Fruit fly (Drosophila melanogaster): ENCODE measurements around the gene Coq4.

The Coq4 gene

dm6 chr3L:17415967-17416749 lies 17.3 kb downstream of the Coq4 start (continued):
- no peak for TF ChIP-seq scrt (GFP tag; optimal IDR thresholded peaks at IDR 0.05)
- TF ChIP-seq pros (GFP tag; optimal IDR thresholded peaks at IDR 0.05) = peak; percentile 80
- TF ChIP-seq maf-S (GFP tag; optimal IDR thresholded peaks at IDR 0.05) = peak; percentile 42
- TF ChIP-seq CG3847 (GFP tag; IDR thresholded peaks at IDR 0.05) = no peak
- TF ChIP-seq CG11696 (GFP tag; IDR thresholded peaks at IDR 0.05) = no peak
- no peak for TF ChIP-seq Aef1 (GFP tag; IDR thresholded peaks at IDR 0.05)
- TF ChIP-seq Neu2 (GFP tag; optimal IDR thresholded peaks at IDR 0.05; ENCODE audit: borderline replicate concordance) = peak; percentile 55
- peak; percentile 83 for TF ChIP-seq CG10979 (tag; optimal IDR thresholded peaks at IDR 0.05)
- TF ChIP-seq CG1024 (GFP tag; IDR thresholded peaks at IDR 0.05) = no peak
- peak; percentile 34 for TF ChIP-seq CG2678 (tag; optimal IDR thresholded peaks at IDR 0.05)
- no peak for TF ChIP-seq CG1647 (GFP tag; optimal IDR thresholded peaks at IDR 0.05)
- peak; percentile 29 for TF ChIP-seq Xbp1 (GFP tag; optimal IDR thresholded peaks at IDR 0.05)
- peak; percentile 46 for TF ChIP-seq pnt (GFP tag; optimal IDR thresholded peaks at IDR 0.05)
- peak; percentile 63 for TF ChIP-seq dm (GFP tag; optimal IDR thresholded peaks at IDR 0.05)
- peak; percentile 13 for TF ChIP-seq mam (GFP tag; optimal IDR thresholded peaks at IDR 0.05)
- no peak for TF ChIP-seq Meics (GFP tag; optimal IDR thresholded peaks at IDR 0.05)
- no peak for TF ChIP-seq Ets97D (GFP tag; optimal IDR thresholded peaks at IDR 0.05)
- TF ChIP-seq bowl (GFP tag; IDR thresholded peaks at IDR 0.05) = no peak
- TF ChIP-seq Kr (GFP tag; optimal IDR thresholded peaks at IDR 0.05) = peak; percentile 50
- no peak for TF ChIP-seq rib (GFP tag; IDR thresholded peaks at IDR 0.05)
- TF ChIP-seq CG2129 (GFP tag; IDR thresholded peaks at IDR 0.05; ENCODE audit: partially characterized antibody) = no peak
- peak; percentile 57; the same call in 1 of the 3 replicates for TF ChIP-seq CG17361 (GFP tag; IDR thresholded peaks at IDR 0.05)
- TF ChIP-seq ara (GFP tag; IDR thresholded peaks at IDR 0.05) = peak; percentile 61; the same call in 1 of the 2 replicates
- TF ChIP-seq Hr51 (GFP tag; optimal IDR thresholded peaks at IDR 0.05) = peak in 1 of 2 experiments; percentile 43
- peak; percentile 40 for TF ChIP-seq CG2120 (GFP tag; optimal IDR thresholded peaks at IDR 0.05)
- peak; percentile 21 for TF ChIP-seq unpg (GFP tag; optimal IDR thresholded peaks at IDR 0.05)
- no peak for TF ChIP-seq CG9876 (GFP tag; optimal IDR thresholded peaks at IDR 0.05)
- TF ChIP-seq CG10462 (GFP tag; optimal IDR thresholded peaks at IDR 0.05) = peak; percentile 44
- TF ChIP-seq CG13775 (GFP tag; optimal IDR thresholded peaks at IDR 0.05) = peak; percentile 69
- no peak for TF ChIP-seq CG17359 (tag; optimal IDR thresholded peaks at IDR 0.05)
- TF ChIP-seq NC2β (GFP tag; optimal IDR thresholded peaks at IDR 0.05) = peak; percentile 76
- peak; percentile 66 for TF ChIP-seq phol (tag; optimal IDR thresholded peaks at IDR 0.05)
- TF ChIP-seq klu (GFP tag; IDR thresholded peaks at IDR 0.05) = no peak
- TF ChIP-seq Blimp-1 (GFP tag; optimal IDR thresholded peaks at IDR 0.05) = peak; percentile 7
- TF ChIP-seq Lhr (GFP tag; optimal IDR thresholded peaks at IDR 0.05) = no peak
- no peak for TF ChIP-seq Nf-YC (tag; optimal IDR thresholded peaks at IDR 0.05)
- no peak for TF ChIP-seq usp (GFP tag; optimal IDR thresholded peaks at IDR 0.05)
- TF ChIP-seq CG11085 (GFP tag; IDR thresholded peaks at IDR 0.05) = no peak
- peak; percentile 76 for TF ChIP-seq ac (GFP tag; optimal IDR thresholded peaks at IDR 0.05)
- peak; percentile 96 for TF ChIP-seq zf30C (GFP tag; optimal IDR thresholded peaks at IDR 0.05)
- peak in 1 of 2 experiments; percentile 98 for TF ChIP-seq tll (GFP tag; optimal IDR thresholded peaks at IDR 0.05)
- TF ChIP-seq sc (optimal IDR thresholded peaks at IDR 0.05) = no peak
- TF ChIP-seq sc (GFP tag; optimal IDR thresholded peaks at IDR 0.05) = peak; percentile 29
- TF ChIP-seq CG34376 (GFP tag; optimal IDR thresholded peaks at IDR 0.05) = no peak
- TF ChIP-seq CG4820 (GFP tag; optimal IDR thresholded peaks at IDR 0.05) = peak; percentile 49
- TF ChIP-seq Hr78 (GFP tag; optimal IDR thresholded peaks at IDR 0.05) = no peak
- peak; percentile 28 for TF ChIP-seq jumu (GFP tag; optimal IDR thresholded peaks at IDR 0.05)
- TF ChIP-seq sim (GFP tag; IDR thresholded peaks at IDR 0.05) = no peak
- peak; percentile 12 for TF ChIP-seq CG17385 (GFP tag; optimal IDR thresholded peaks at IDR 0.05)
